Worm (Caenorhabditis elegans): Measurements from ENCODE around the gene Y46B2A.3.

- TF ChIP-seq dve-1 (tag; optimal IDR thresholded peaks at IDR 0.05) (no peak), elt-2 (tag; optimal IDR thresholded peaks at IDR 0.05) (no peak), F13H6.1 (tag; optimal IDR thresholded peaks at IDR 0.05) (no peak), nfya-1 (tag; optimal IDR thresholded peaks at IDR 0.05) (no peak), pha-4 (tag; optimal IDR thresholded peaks at IDR 0.05) (no peak), ama-1 (optimal IDR thresholded peaks at IDR 0.05) (no peak), ceh-34 (tag; optimal IDR thresholded peaks at IDR 0.05) (no peak), K09A11.1 (tag; optimal IDR thresholded peaks at IDR 0.05; ENCODE audit: insufficient read depth) (no peak), ceh-9 (tag; optimal IDR thresholded peaks at IDR 0.05) (no peak), pag-3 (tag; optimal IDR thresholded peaks at IDR 0.05; ENCODE audit: borderline replicate concordance) (no peak), gmeb-2 (tag; optimal IDR thresholded peaks at IDR 0.05) (no peak), sdc-2 (tag; optimal IDR thresholded peaks at IDR 0.05) (no peak)
These were observed 38.6 kb upstream of the Y46B2A.3 start for ce11 chrII:905335-905734.

Measured in whole organism, late embryonic.